Fruit fly (Drosophila melanogaster) whole organism, prepupa: ENCODE data around the gene CG11498.

Experiments
- Blimp-1 ChIP-seq: fragments of 200-800 bp; sonication (Bioruptor generic); optimal IDR thresholded peaks from 3 replicates; lab custom pipeline; 2017; ENCODE audit warnings: missing biosample characterization, missing genetic modification characterization, mild to moderate bottlenecking, moderate library complexity, missing genetic modification reagents
- CG1621 ChIP-seq: fragments of 200-800 bp; sonication (Bioruptor generic); optimal IDR thresholded peaks from 3 replicates; lab custom pipeline; 2018; ENCODE audit warnings: missing biosample characterization, mild to moderate bottlenecking, missing genetic modification characterization
- CG16779 ChIP-seq: fragments of 200-800 bp; sonication (Bioruptor generic); optimal IDR thresholded peaks from 3 replicates; lab custom pipeline; 2017; ENCODE audit warnings: missing biosample characterization, mild to moderate bottlenecking, missing genetic modification characterization
- CG31627 ChIP-seq: fragments of 200-800 bp; sonication (Bioruptor generic); optimal IDR thresholded peaks from 3 replicates; lab custom pipeline; 2016; ENCODE audit warnings: missing biosample characterization, missing genetic modification characterization
- CG6163 ChIP-seq: fragments of 200-800 bp; sonication (Bioruptor generic); IDR thresholded peaks from 3 replicates; pipeline ENCODE4 v1.3.6; 2022; ENCODE audit warnings: missing biosample characterization, missing genetic modification characterization
- CG6854 ChIP-seq: fragments of 200-800 bp; sonication (Bioruptor generic); optimal IDR thresholded peaks from 2 replicates; lab custom pipeline; 2017; ENCODE audit warnings: missing biosample characterization, mild to moderate bottlenecking, missing genetic modification characterization
- Sox102F ChIP-seq: fragments of 200-800 bp; sonication (Bioruptor generic); optimal IDR thresholded peaks from 2 replicates; lab custom pipeline; 2016; ENCODE audit warnings: missing biosample characterization, mild to moderate bottlenecking, missing genetic modification characterization
- Sox14 ChIP-seq: fragments of 200-800 bp; sonication (Bioruptor generic); optimal IDR thresholded peaks from 3 replicates; lab custom pipeline; 2016; ENCODE audit warnings: missing biosample characterization, missing genetic modification characterization
- achi ChIP-seq: fragments of 200-800 bp; sonication (Bioruptor generic); optimal IDR thresholded peaks from 3 replicates; lab custom pipeline; 2016; ENCODE audit warnings: missing biosample characterization, missing genetic modification characterization
- cyc ChIP-seq: fragments of 200-800 bp; sonication (Bioruptor generic); optimal IDR thresholded peaks from 3 replicates; lab custom pipeline; 2016; ENCODE audit warnings: missing biosample characterization, missing genetic modification characterization
- eg ChIP-seq: fragments of 200-800 bp; sonication (Bioruptor generic); IDR thresholded peaks from 3 replicates; pipeline ENCODE4 v1.3.6; 2022; ENCODE audit warnings: missing biosample characterization, missing genetic modification characterization
- esn ChIP-seq: fragments of 200-800 bp; sonication (Bioruptor generic); optimal IDR thresholded peaks from 2 replicates; lab custom pipeline; 2016; ENCODE audit warnings: missing biosample characterization, mild to moderate bottlenecking, missing genetic modification characterization, moderate library complexity
- spab ChIP-seq: fragments of 200-800 bp; sonication (Bioruptor generic); optimal IDR thresholded peaks from 2 replicates; lab custom pipeline; 2017; ENCODE audit warnings: missing biosample characterization, mild to moderate bottlenecking, missing genetic modification characterization, missing genetic modification reagents

- TF ChIP-seq cyc (GFP tag; lab: Kevin White, UChicago), result no peak
- no peak for TF ChIP-seq eg (GFP tag; lab: Robert Waterston, UW)
- no peak for TF ChIP-seq Sox102F (GFP tag; lab: Kevin White, UChicago)
- no peak for TF ChIP-seq CG6854 (GFP tag; lab: Kevin White, UChicago)
- no peak for TF ChIP-seq CG16779 (tag; lab: Kevin White, UChicago)
- no peak for TF ChIP-seq Sox14 (GFP tag; lab: Kevin White, UChicago)
- no peak for TF ChIP-seq esn (GFP tag; lab: Kevin White, UChicago)
- no peak for TF ChIP-seq achi
- no peak for TF ChIP-seq spab (GFP tag; lab: Kevin White, UChicago)
- TF ChIP-seq CG1621 (tag; lab: Kevin White, UChicago), result no peak
- TF ChIP-seq CG6163, result no peak
- TF ChIP-seq Blimp-1 (GFP tag; lab: Kevin White, UChicago), result no peak
- TF ChIP-seq CG31627 (GFP tag; lab: Kevin White, UChicago), result no peak
Observed at dm6 chr3R:30110959-30111358, 49.3 kb downstream of the CG11498 start.
